Fruit fly (Drosophila melanogaster): Measurements from ENCODE around the gene mRpL2.

mRpL2 gene

DNA sequence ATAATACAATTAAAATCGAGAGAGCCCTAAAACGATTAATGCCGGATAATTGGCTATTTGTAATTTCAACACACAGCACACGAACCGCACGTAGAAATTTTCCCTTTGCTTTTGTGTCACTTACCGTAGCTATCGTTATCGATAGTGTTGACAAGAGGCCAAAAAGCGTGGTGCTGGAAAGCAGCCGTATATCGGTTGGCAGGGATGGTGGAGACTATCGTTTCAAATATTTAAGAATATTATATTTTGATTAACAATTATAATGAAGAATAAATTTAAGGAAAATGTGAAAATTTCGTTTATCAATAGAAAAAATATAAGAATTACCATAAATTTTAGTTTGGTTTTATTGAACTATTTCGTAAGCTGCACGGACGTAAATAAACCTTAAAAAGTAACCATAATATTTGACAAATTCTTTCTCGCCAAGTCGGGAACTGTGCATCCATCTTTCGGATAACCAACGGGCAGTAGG, 27.6 kb upstream of the mRpL2 start, which contains the start of gene JIL-1 (continued):
- TF ChIP-seq Optix (GFP tag; IDR thresholded peaks at IDR 0.05) (no peak), CG31388 (GFP tag; optimal IDR thresholded peaks at IDR 0.05) (no peak), CG12236 (GFP tag; optimal IDR thresholded peaks at IDR 0.05) (no peak), Drgx (GFP tag; IDR thresholded peaks at IDR 0.05) (peak; percentile 24; the same call in 1 of the 2 replicates), stc (GFP tag; IDR thresholded peaks at IDR 0.05) (peak; percentile 39; the same call in 1 of the 2 replicates), CG15696 (tag; optimal IDR thresholded peaks at IDR 0.05) (peak; percentile 18), Ets65A (GFP tag) (peak; percentile 96), CG8359 (GFP tag; optimal IDR thresholded peaks at IDR 0.05; ENCODE audit: borderline replicate concordance) (no peak), CG10565 (GFP tag; optimal IDR thresholded peaks at IDR 0.05) (no peak), CG18011 (GFP tag; optimal IDR thresholded peaks at IDR 0.05) (peak; percentile 39), ase (GFP tag; IDR thresholded peaks at IDR 0.05) (peak; percentile 76), hth (optimal IDR thresholded peaks at IDR 0.05) (no peak), CG17385 (GFP tag; optimal IDR thresholded peaks at IDR 0.05) (peak; percentile 44), C15 (GFP tag; IDR thresholded peaks at IDR 0.05) (peak; percentile 71; the same call in 2 of the 3 replicates), E2f1 (GFP tag; IDR thresholded peaks at IDR 0.05) (peak; percentile 65), gfzf (GFP tag; optimal IDR thresholded peaks at IDR 0.05) (no peak), chm (GFP tag; IDR thresholded peaks at IDR 0.05) (peak; percentile 51), kay (GFP tag; optimal IDR thresholded peaks at IDR 0.05) (peak; percentile 32), Doc3 (GFP tag; IDR thresholded peaks at IDR 0.05; ENCODE audit: partially characterized antibody) (peak; percentile 69), bowl (GFP tag; IDR thresholded peaks at IDR 0.05) (no peak; the same call in 1 of the 2 replicates), yki (optimal IDR thresholded peaks at IDR 0.05) (no peak), CG16813 (GFP tag; IDR thresholded peaks at IDR 0.05; ENCODE audit: partially characterized antibody) (peak; percentile 89), Hr78 (GFP tag; optimal IDR thresholded peaks at IDR 0.05) (no peak), Eip74EF (GFP tag; optimal IDR thresholded peaks at IDR 0.05) (no peak), CG2116 (GFP tag; optimal IDR thresholded peaks at IDR 0.05) (peak; percentile 58), p53 (GFP tag; optimal IDR thresholded peaks at IDR 0.05) (no peak), Dfd (GFP tag; optimal IDR thresholded peaks at IDR 0.05) (no peak), row (GFP tag; IDR thresholded peaks at IDR 0.05) (peak; percentile 93), pum (GFP tag; optimal IDR thresholded peaks at IDR 0.05) (peak; percentile 1), CG10267 (tag; optimal IDR thresholded peaks at IDR 0.05) (peak; percentile 96), Nf-YC (tag; optimal IDR thresholded peaks at IDR 0.05) (peak; percentile 65), Atf-2 (GFP tag; optimal IDR thresholded peaks at IDR 0.05) (no peak), Mad (GFP tag; optimal IDR thresholded peaks at IDR 0.05) (peak; percentile 63), bcd (GFP tag; optimal IDR thresholded peaks at IDR 0.05) (peak; percentile 71), Dip3 (GFP tag; optimal IDR thresholded peaks at IDR 0.05) (peak; percentile 48), CG14441 (GFP tag; IDR thresholded peaks at IDR 0.05) (peak; percentile 77), hbn (GFP tag; IDR thresholded peaks at IDR 0.05; ENCODE audit: partially characterized antibody) (peak; percentile 75), CG2120 (GFP tag; optimal IDR thresholded peaks at IDR 0.05) (peak; percentile 85), Dref (GFP tag; IDR thresholded peaks at IDR 0.05) (peak; percentile 84), CG17186 (GFP tag; optimal IDR thresholded peaks at IDR 0.05) (no peak), CG8281 (tag; optimal IDR thresholded peaks at IDR 0.05) (no peak), CG18619 (GFP tag; optimal IDR thresholded peaks at IDR 0.05) (peak; percentile 41), wek (GFP tag; optimal IDR thresholded peaks at IDR 0.05) (no peak), CG10654 (GFP tag; optimal IDR thresholded peaks at IDR 0.05) (peak; percentile 28), zen2 (GFP tag; IDR thresholded peaks at IDR 0.05; ENCODE audit: partially characterized antibody) (peak; percentile 38; the same call in 2 of the 3 replicates), so (GFP tag; IDR thresholded peaks at IDR 0.05) (peak; percentile 28; the same call in 2 of the 3 replicates), Dll (GFP tag; IDR thresholded peaks at IDR 0.05; ENCODE audit: partially characterized antibody) (peak; percentile 85), Meics (GFP tag; optimal IDR thresholded peaks at IDR 0.05) (peak; percentile 69), Fer2 (tag; optimal IDR thresholded peaks at IDR 0.05) (no peak), CG4424 (GFP tag; optimal IDR thresholded peaks at IDR 0.05) (peak; percentile 44), nmo (GFP tag; optimal IDR thresholded peaks at IDR 0.05) (peak; percentile 56)

Data from whole organism, embryonic.